Worm (Caenorhabditis elegans) whole organism, L2 larva: ENCODE results near the gene srh-142.

Experiments
- lin-39 ChIP-seq: fragments of 150-350 bp; optimal IDR thresholded peaks from 2 replicates; lab custom pipeline; 2014; ENCODE audit warnings: missing biosample characterization, missing genetic modification reagents, missing genetic modification characterization
- unc-62 ChIP-seq: fragments of 150-350 bp; optimal IDR thresholded peaks from 2 replicates; lab custom pipeline; 2014; ENCODE audit warnings: missing biosample characterization, missing genetic modification reagents, missing genetic modification characterization

- TF ChIP-seq lin-39 (no peak), unc-62 (GFP tag; lab: Kevin White, UChicago) (no peak)
These were observed 31.3 kb downstream of the srh-142 start, which contains the start of gene F26D2.10 for ce11 chrV:16429503-16429902.
